Fruit fly (Drosophila melanogaster): ENCODE data around the gene CG15628.

CG15628 gene

dm6 chr2L:4854822-4855221 lies 33.2 kb downstream of the CG15628 start (continued):
- peak; percentile 5 for TF ChIP-seq CG30403 (GFP tag; optimal IDR thresholded peaks at IDR 0.05)
- no peak for TF ChIP-seq CG11398 (GFP tag; optimal IDR thresholded peaks at IDR 0.05)
- peak; percentile 66 for TF ChIP-seq row (GFP tag; IDR thresholded peaks at IDR 0.05)
- no peak for TF ChIP-seq sima (GFP tag; optimal IDR thresholded peaks at IDR 0.05)
- peak; percentile 17; the same call in 1 of the 2 replicates for TF ChIP-seq Xrp1 (GFP tag; IDR thresholded peaks at IDR 0.05)
- TF ChIP-seq CG7786 (GFP tag; optimal IDR thresholded peaks at IDR 0.05) = no peak
- no peak for TF ChIP-seq CG12219 (GFP tag; optimal IDR thresholded peaks at IDR 0.05)
- no peak for TF ChIP-seq luna (GFP tag; optimal IDR thresholded peaks at IDR 0.05)
- TF ChIP-seq CG17802 (tag; optimal IDR thresholded peaks at IDR 0.05) = no peak
- TF ChIP-seq CG3995 (GFP tag; optimal IDR thresholded peaks at IDR 0.05) = no peak
- TF ChIP-seq chn (GFP tag; optimal IDR thresholded peaks at IDR 0.05) = no peak
- no peak for TF ChIP-seq unc-4 (GFP tag; IDR thresholded peaks at IDR 0.05; ENCODE audit: partially characterized antibody)
- TF ChIP-seq zen2 (GFP tag; IDR thresholded peaks at IDR 0.05; ENCODE audit: partially characterized antibody) = no peak
- TF ChIP-seq Adf1 (GFP tag; IDR thresholded peaks at IDR 0.05) = no peak
- 0 out of 2 replicates have a peak, but pooled peaks have one; percentile 21 for TF ChIP-seq CG6689 (GFP tag; IDR thresholded peaks at IDR 0.05)
- TF ChIP-seq CG18599 (GFP tag; optimal IDR thresholded peaks at IDR 0.05) = peak; percentile 46
- peak; percentile 31 for TF ChIP-seq CG2678 (tag; optimal IDR thresholded peaks at IDR 0.05)
- TF ChIP-seq CG15696 (tag; optimal IDR thresholded peaks at IDR 0.05) = no peak
- no peak for TF ChIP-seq CG4617 (GFP tag; optimal IDR thresholded peaks at IDR 0.05; ENCODE audit: borderline replicate concordance)
- TF ChIP-seq pb (GFP tag; optimal IDR thresholded peaks at IDR 0.05) = no peak
- no peak for TF ChIP-seq wor (GFP tag; IDR thresholded peaks at IDR 0.05)
- TF ChIP-seq unpg (GFP tag; optimal IDR thresholded peaks at IDR 0.05) = peak; percentile 18
- TF ChIP-seq bigmax (GFP tag; optimal IDR thresholded peaks at IDR 0.05) = no peak
- TF ChIP-seq Dip2 (GFP tag; IDR thresholded peaks at IDR 0.05) = no peak
- TF ChIP-seq CG11696 (GFP tag; IDR thresholded peaks at IDR 0.05) = no peak
- TF ChIP-seq CG10431 (GFP tag; optimal IDR thresholded peaks at IDR 0.05) = no peak
- no peak for TF ChIP-seq Dad (GFP tag; optimal IDR thresholded peaks at IDR 0.05)
- peak; percentile 18 for TF ChIP-seq CG2120 (GFP tag; optimal IDR thresholded peaks at IDR 0.05)
- TF ChIP-seq usp (GFP tag; optimal IDR thresholded peaks at IDR 0.05) = no peak
- no peak for TF ChIP-seq Dll (GFP tag; IDR thresholded peaks at IDR 0.05; ENCODE audit: partially characterized antibody)
- TF ChIP-seq gcm (GFP tag; optimal IDR thresholded peaks at IDR 0.05) = no peak
- no peak for TF ChIP-seq CG16779 (GFP tag; IDR thresholded peaks at IDR 0.05)
- peak; percentile 24 for TF ChIP-seq Xbp1 (GFP tag; optimal IDR thresholded peaks at IDR 0.05)
- TF ChIP-seq Med (GFP tag) = peak; percentile 45
- no peak for TF ChIP-seq org-1 (GFP tag; optimal IDR thresholded peaks at IDR 0.05)
- no peak for TF ChIP-seq CG18619 (GFP tag; optimal IDR thresholded peaks at IDR 0.05)
- no peak for TF ChIP-seq ssp (GFP tag; IDR thresholded peaks at IDR 0.05)
- TF ChIP-seq amos (GFP tag; IDR thresholded peaks at IDR 0.05; ENCODE audit: partially characterized antibody) = no peak
- peak; percentile 11 for TF ChIP-seq CG2712 (tag; optimal IDR thresholded peaks at IDR 0.05)
- no peak for TF ChIP-seq CG7963 (GFP tag; IDR thresholded peaks at IDR 0.05; ENCODE audit: partially characterized antibody)
- no peak for TF ChIP-seq CG42726 (GFP tag; IDR thresholded peaks at IDR 0.05; ENCODE audit: partially characterized antibody)
- no peak for TF ChIP-seq eyg (GFP tag; optimal IDR thresholded peaks at IDR 0.05)
- TF ChIP-seq CG6791 (GFP tag; IDR thresholded peaks at IDR 0.05; ENCODE audit: partially characterized antibody) = no peak
- TF ChIP-seq ranshi (GFP tag; IDR thresholded peaks at IDR 0.05) = 0 out of 2 replicates have a peak, but pooled peaks have one; percentile 34
- peak; percentile 30 for TF ChIP-seq CG11504 (tag; optimal IDR thresholded peaks at IDR 0.05)
- no peak for TF ChIP-seq CG12236 (GFP tag; optimal IDR thresholded peaks at IDR 0.05)
- TF ChIP-seq nau (GFP tag; optimal IDR thresholded peaks at IDR 0.05) = no peak
- TF ChIP-seq crp (GFP tag; optimal IDR thresholded peaks at IDR 0.05) = no peak
